Worm (Caenorhabditis elegans) whole organism, L4/young adult: ENCODE data around the gene C29F9.9.
A peak's percentile ranks its signal among the peaks of the same experiment; 100 is the strongest.
"Not testable (repeated sequence)": the region's sequence is repeated elsewhere in the genome, so short reads cannot be mapped to it uniquely, and the experiment has no call there.

Source experiments
- W03F9.2 ChIP-seq: fragments of 150-350 bp; optimal IDR thresholded peaks from 2 replicates; lab custom pipeline; 2014; ENCODE audit warnings: missing biosample characterization, missing genetic modification characterization
- dao-5 ChIP-seq: sonication (generic microtip); optimal IDR thresholded peaks from 2 replicates; lab custom pipeline; 2016; ENCODE audit warnings: missing genotype, missing genetic modification characterization, moderate library complexity, missing compliant biosample characterization
- him-1 ChIP-seq: sonication (generic microtip); optimal IDR thresholded peaks from 2 replicates; lab custom pipeline; 2016; ENCODE audit warnings: missing genotype, missing genetic modification reagents, missing genetic modification characterization, missing compliant biosample characterization

The C29F9.9 gene

ce11 chrIII:117210-117609 is 18.5 kb upstream of the C29F9.9 start, which contains the start of gene C29F9.5:
Gene C29F9.5, plus strand, starts transcription at chrIII:117510.
- no peak for TF ChIP-seq W03F9.2 (tag; lab: Kevin White, UChicago)
- no peak for TF ChIP-seq him-1 (tag; lab: Kevin White, UChicago)
- TF ChIP-seq dao-5 (tag; lab: Kevin White, UChicago): no peak

DNA sequence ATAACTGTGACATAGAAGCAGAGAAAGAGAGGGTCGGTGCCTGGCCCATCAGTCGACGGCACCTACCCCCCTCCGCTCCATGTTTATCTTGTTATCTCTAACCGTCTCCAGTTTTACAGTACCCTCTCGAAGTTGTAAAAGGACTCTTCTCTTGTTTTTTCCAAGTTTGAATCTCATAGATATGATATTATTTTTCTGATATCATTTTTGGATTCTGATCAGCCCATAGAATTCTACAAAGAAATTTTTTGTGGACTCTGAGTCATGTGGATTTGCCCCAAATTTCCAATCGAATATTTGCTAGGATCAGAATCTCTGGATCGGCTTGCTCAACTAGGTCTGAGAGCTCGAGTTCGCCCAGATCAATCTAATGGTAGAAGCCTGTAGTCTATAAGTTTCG is 15.9 kb upstream of the C29F9.9 start, which contains the start of gene C29F9.6:
TSS of gene C29F9.6 (plus strand) at position 301 of the 400 bp plus-strand sequence.
- TF ChIP-seq W03F9.2 (tag; lab: Kevin White, UChicago): no peak
- no peak for TF ChIP-seq him-1 (tag; lab: Kevin White, UChicago)
- TF ChIP-seq dao-5 (tag; lab: Kevin White, UChicago): no peak

DNA sequence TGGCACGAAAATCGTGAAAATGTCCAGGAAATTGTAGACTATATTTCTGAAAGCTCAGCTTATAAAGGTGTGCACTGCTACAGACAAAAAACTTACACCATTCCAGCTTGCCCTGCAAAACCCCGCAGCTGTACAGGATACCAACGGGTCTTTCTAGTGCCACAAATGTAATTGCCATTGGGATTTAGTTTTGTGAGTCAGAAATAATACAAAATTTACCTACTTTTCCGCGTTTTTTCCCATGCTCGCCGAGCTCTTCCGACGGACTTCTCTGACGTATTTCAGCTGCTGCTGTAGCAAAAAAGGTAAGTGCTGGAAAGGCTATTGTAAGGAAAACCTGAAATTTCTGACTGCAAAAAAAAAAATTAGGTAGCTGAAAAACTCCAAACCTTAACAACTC is 1.7 kb downstream of the C29F9.9 start, which contains the start of gene C29F9.8:
TSS of gene C29F9.8 (minus strand) at position 101 of the 400 bp plus-strand sequence.
- not testable (repeated sequence) for TF ChIP-seq W03F9.2, him-1, dao-5 (tag; lab: Kevin White, UChicago)

DNA sequence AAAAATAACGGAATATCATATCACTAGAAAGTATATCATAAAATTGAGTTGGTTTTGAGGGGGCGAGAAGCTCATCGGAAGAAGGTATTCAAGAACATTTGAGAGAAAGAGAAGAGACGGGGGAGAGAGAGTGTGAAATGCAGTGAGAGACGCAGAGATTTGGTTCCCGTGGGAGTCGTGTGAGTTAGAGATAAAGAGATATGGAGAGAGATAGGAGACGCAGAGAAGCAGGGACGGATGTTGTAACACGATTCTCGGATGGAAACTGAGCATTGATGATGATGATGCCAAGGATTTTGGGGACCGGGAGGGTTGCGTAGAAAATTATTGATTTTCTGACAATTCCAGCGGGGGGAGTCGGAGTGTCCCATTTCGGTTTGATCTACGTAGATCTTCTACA is 2.5 kb downstream of the C29F9.9 start:
- TF ChIP-seq W03F9.2 (tag; lab: Kevin White, UChicago) (no peak), dao-5 (tag; lab: Kevin White, UChicago) (no peak), him-1 (tag; lab: Kevin White, UChicago) (no peak)

- no peak for TF ChIP-seq W03F9.2 (tag; lab: Kevin White, UChicago)
- no peak for TF ChIP-seq dao-5 (tag; lab: Kevin White, UChicago)
- TF ChIP-seq him-1 (tag; lab: Kevin White, UChicago): no peak
Observed at ce11 chrIII:94759-95330, 3.9 kb downstream of the C29F9.9 start, which contains the start of gene pat-4. Gene pat-4, minus strand, starts transcription at chrIII:94809.

ce11 chrIII:92247-92646 is 6.5 kb downstream of the C29F9.9 start:
- no peak for TF ChIP-seq W03F9.2 (tag; lab: Kevin White, UChicago)
- no peak for TF ChIP-seq him-1 (tag; lab: Kevin White, UChicago)
- TF ChIP-seq dao-5 (tag; lab: Kevin White, UChicago): no peak

- TF ChIP-seq W03F9.2 (tag; lab: Kevin White, UChicago) (peak; percentile 40), dao-5 (tag; lab: Kevin White, UChicago) (no peak), him-1 (tag; lab: Kevin White, UChicago) (no peak)
Observed at ce11 chrIII:89155-89554, 9.6 kb downstream of the C29F9.9 start.

DNA sequence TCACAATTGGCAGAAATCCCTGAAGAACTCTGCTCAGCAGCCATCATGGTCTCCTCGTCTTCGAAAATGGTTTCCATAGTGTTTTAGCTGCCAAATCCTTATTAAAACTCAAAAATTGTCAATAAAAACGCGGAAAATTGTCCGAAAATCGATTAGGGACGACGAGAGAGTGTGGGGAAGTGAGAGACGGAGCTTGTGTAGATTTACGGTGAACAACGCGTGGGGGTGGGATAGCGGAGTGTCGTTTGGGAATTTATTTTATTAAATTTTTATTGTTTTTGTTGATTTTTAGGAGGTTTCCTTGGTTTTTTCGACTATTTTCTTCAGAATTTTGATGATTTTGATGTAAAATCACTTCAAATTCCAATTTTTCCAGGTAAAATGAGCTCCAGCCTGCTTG is 11.5 kb downstream of the C29F9.9 start, which contains the start of the genes F54C4.4 and mrpl-40:
TSS of gene F54C4.4 (minus strand) at position 199 of the 400 bp plus-strand sequence.
TSS of gene mrpl-40 (plus strand) at position 377 of the 400 bp plus-strand sequence.
- TF ChIP-seq him-1 (tag; lab: Kevin White, UChicago): no peak
- no peak for TF ChIP-seq W03F9.2 (tag; lab: Kevin White, UChicago)
- no peak for TF ChIP-seq dao-5 (tag; lab: Kevin White, UChicago)

DNA sequence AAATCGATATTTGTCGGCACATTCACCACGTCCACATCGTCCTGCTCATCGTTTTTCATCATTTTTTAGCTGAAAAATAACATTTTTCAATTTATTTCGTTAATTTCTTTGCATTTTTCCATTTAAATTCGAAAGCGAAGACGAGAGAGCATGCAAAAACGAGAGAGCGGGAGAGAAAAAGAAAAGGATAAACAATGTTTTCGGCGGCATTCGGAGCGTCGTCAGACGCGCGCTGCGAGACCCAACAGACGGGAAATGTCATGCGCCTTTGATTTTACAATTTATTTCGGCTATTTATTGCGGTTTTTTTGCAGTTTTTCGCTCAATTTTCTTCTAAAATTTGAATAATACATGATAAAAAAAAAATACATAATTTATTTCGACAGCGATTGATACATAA is 12.4 kb downstream of the C29F9.9 start, which contains the start of gene attf-3:
TSS of gene attf-3 (minus strand) at position 69 of the 400 bp plus-strand sequence.
- no peak for TF ChIP-seq dao-5 (tag; lab: Kevin White, UChicago)
- TF ChIP-seq W03F9.2 (tag; lab: Kevin White, UChicago): peak; percentile 83

DNA sequence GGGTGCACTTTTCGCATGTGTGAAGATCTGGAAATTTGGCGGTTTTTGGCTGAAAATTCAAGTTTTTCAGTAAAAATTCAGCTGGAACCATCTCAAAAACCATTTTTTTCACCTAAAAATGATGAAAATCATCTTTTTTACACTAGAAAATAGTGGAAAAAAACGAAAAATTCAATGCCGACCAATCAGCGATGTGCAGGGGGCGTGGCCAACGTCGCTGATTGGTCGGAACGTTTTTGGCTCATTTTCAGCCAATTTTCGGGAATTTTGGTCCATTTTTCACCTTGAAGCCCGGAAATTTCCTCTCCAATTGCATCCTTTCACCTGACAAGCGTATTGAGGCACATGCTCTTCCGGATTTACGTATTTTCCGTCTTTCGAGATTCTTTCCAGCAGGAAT is 14.3 kb downstream of the C29F9.9 start:
- TF ChIP-seq him-1 (tag; lab: Kevin White, UChicago): no peak
- no peak for TF ChIP-seq dao-5 (tag; lab: Kevin White, UChicago)

ce11 chrIII:72078-72477 is 26.6 kb downstream of the C29F9.9 start:
- TF ChIP-seq him-1 (tag; lab: Kevin White, UChicago) (no peak), W03F9.2 (tag; lab: Kevin White, UChicago) (no peak)

ce11 chrIII:69652-70051 is 29.1 kb downstream of the C29F9.9 start, which contains the start of gene spt-4:
Gene spt-4, minus strand, starts transcription at chrIII:69752.
- TF ChIP-seq dao-5 (tag; lab: Kevin White, UChicago) (no peak), him-1 (tag; lab: Kevin White, UChicago) (no peak), W03F9.2 (tag; lab: Kevin White, UChicago) (no peak)

ce11 chrIII:67025-67424 is 31.7 kb downstream of the C29F9.9 start:
- peak; percentile 54 for TF ChIP-seq him-1 (tag; lab: Kevin White, UChicago)
- no peak for TF ChIP-seq dao-5 (tag; lab: Kevin White, UChicago)
- no peak for TF ChIP-seq W03F9.2 (tag; lab: Kevin White, UChicago)

ce11 chrIII:66160-66559 is 32.6 kb downstream of the C29F9.9 start, which contains the start of gene pck-1:
Gene pck-1, minus strand, starts transcription at chrIII:66260.
- no peak for TF ChIP-seq him-1 (tag; lab: Kevin White, UChicago)
- TF ChIP-seq dao-5 (tag; lab: Kevin White, UChicago): no peak
- no peak for TF ChIP-seq W03F9.2 (tag; lab: Kevin White, UChicago)
